Worm (Caenorhabditis elegans) whole organism, L4 larva: ENCODE results near the gene mrpl-22.
A peak's percentile ranks its signal among the peaks of the same experiment; 100 is the strongest.

Source experiments
- D1046.2 ChIP-seq: fragments of 200-800 bp; sonication (Bioruptor generic); IDR thresholded peaks from 2 replicates; pipeline ENCODE4 v1.3.6; 2022; ENCODE audit warnings: missing genetic modification characterization, missing compliant biosample characterization
- F26F4.8 ChIP-seq: fragments of 200-800 bp; sonication (Bioruptor generic); conservative IDR thresholded peaks from 2 replicates; pipeline ENCODE4 v1.3.6; 2022; ENCODE audit warnings: missing genetic modification characterization, missing compliant biosample characterization
- F37D6.2 ChIP-seq: sonication (generic microtip); optimal IDR thresholded peaks from 2 replicates; lab custom pipeline; 2016; ENCODE audit warnings: mild to moderate bottlenecking, missing genetic modification characterization, missing compliant biosample characterization
- T20F7.1 ChIP-seq: fragments of 200-800 bp; sonication (Bioruptor generic); optimal IDR thresholded peaks from 2 replicates; lab custom pipeline; 2018; ENCODE audit warnings: mild to moderate bottlenecking, missing genetic modification characterization, missing compliant biosample characterization
- Y105C5A.15 ChIP-seq: fragments of 200-800 bp; sonication (Bioruptor generic); IDR thresholded peaks from 2 replicates; pipeline ENCODE4 v1.3.6; 2022; ENCODE audit warnings: missing genetic modification characterization, missing compliant biosample characterization
- Y75B8A.6 ChIP-seq: fragments of 200-800 bp; sonication (Bioruptor generic); IDR thresholded peaks from 2 replicates; pipeline ENCODE4 v1.3.6; 2022; ENCODE audit warnings: missing genetic modification reagents, missing genetic modification characterization, missing compliant biosample characterization
- aly-2 ChIP-seq: sonication (generic microtip); optimal IDR thresholded peaks from 2 replicates; lab custom pipeline; 2018; ENCODE audit warnings: missing biosample characterization, missing genetic modification characterization
- arid-1 ChIP-seq: fragments of 200-800 bp; sonication (Bioruptor generic); conservative IDR thresholded peaks from 2 replicates; pipeline ENCODE4 v1.3.6; 2022; ENCODE audit warnings: missing genetic modification reagents, missing genetic modification characterization, missing compliant biosample characterization
- ceh-20 ChIP-seq: fragments of 200-800 bp; sonication (Bioruptor generic); IDR thresholded peaks from 2 replicates; pipeline ENCODE4 v1.3.6; 2022; ENCODE audit warnings: missing genetic modification reagents, missing genetic modification characterization, missing compliant biosample characterization
- ceh-32 ChIP-seq: sonication (generic microtip); optimal IDR thresholded peaks from 2 replicates; lab custom pipeline; 2016; ENCODE audit warnings: mild to moderate bottlenecking, missing genetic modification characterization, missing compliant biosample characterization; ENCODE audit not compliant: poor library complexity
- ceh-44 ChIP-seq: fragments of 200-800 bp; sonication (Bioruptor generic); IDR thresholded peaks from 2 replicates; pipeline ENCODE4 v1.3.6; 2022; ENCODE audit warnings: missing genetic modification reagents, missing genetic modification characterization, missing compliant biosample characterization
- ceh-62 ChIP-seq: sonication (generic microtip); optimal IDR thresholded peaks from 2 replicates; lab custom pipeline; 2017; ENCODE audit warnings: missing biosample characterization, missing genetic modification characterization
- ceh-82 ChIP-seq: sonication (generic microtip); optimal IDR thresholded peaks from 2 replicates; lab custom pipeline; 2017; ENCODE audit warnings: missing biosample characterization, missing genetic modification characterization
- ces-1 ChIP-seq: fragments of 150-350 bp; sonication (generic microtip); optimal IDR thresholded peaks from 4 replicates; lab custom pipeline; 2014; ENCODE audit warnings: missing biosample characterization, missing genetic modification reagents, missing genetic modification characterization
- cey-2 ChIP-seq: sonication (generic microtip); optimal IDR thresholded peaks from 3 replicates; lab custom pipeline; 2017; ENCODE audit warnings: missing genetic modification characterization, mild to moderate bottlenecking, missing compliant biosample characterization, antibody characterized with exemption, borderline replicate concordance; ENCODE audit not compliant: insufficient read depth
- daf-19 ChIP-seq: fragments of 200-800 bp; sonication (Bioruptor generic); conservative IDR thresholded peaks from 2 replicates; pipeline ENCODE4 v1.3.6; 2022; ENCODE audit warnings: missing genetic modification characterization, missing compliant biosample characterization
- dmd-6 ChIP-seq: fragments of 200-800 bp; sonication (Bioruptor generic); IDR thresholded peaks from 2 replicates; pipeline ENCODE4 v1.3.6; 2022; ENCODE audit warnings: missing genetic modification reagents, missing genetic modification characterization, missing compliant biosample characterization
- dmd-9 ChIP-seq: fragments of 200-800 bp; sonication (Bioruptor generic); IDR thresholded peaks from 2 replicates; pipeline ENCODE4 v1.3.6; 2022; ENCODE audit warnings: missing genetic modification reagents, missing genetic modification characterization, missing compliant biosample characterization
- egl-27 ChIP-seq: sonication (generic microtip); optimal IDR thresholded peaks from 3 replicates; lab custom pipeline; 2017; ENCODE audit warnings: missing biosample characterization, missing genetic modification reagents, missing genetic modification characterization
- egl-43 ChIP-seq: fragments of 200-800 bp; sonication (Bioruptor generic); IDR thresholded peaks from 2 replicates; pipeline ENCODE4 v1.3.6; 2022; ENCODE audit warnings: missing genetic modification reagents, missing genetic modification characterization, missing compliant biosample characterization
- fkh-10 ChIP-seq: fragments of 150-350 bp; optimal IDR thresholded peaks from 2 replicates; lab custom pipeline; 2014; ENCODE audit warnings: missing biosample characterization, missing genetic modification reagents, missing genetic modification characterization
- gei-8 ChIP-seq: fragments of 200-800 bp; sonication (Bioruptor generic); optimal IDR thresholded peaks from 2 replicates; lab custom pipeline; 2018; ENCODE audit warnings: mild to moderate bottlenecking, missing genetic modification characterization, missing compliant biosample characterization
- hlh-11 ChIP-seq: fragments of 200-800 bp; sonication (Bioruptor generic); optimal IDR thresholded peaks from 2 replicates; lab custom pipeline; 2018; ENCODE audit warnings: mild to moderate bottlenecking, missing genetic modification characterization, missing compliant biosample characterization
- jun-1 ChIP-seq: fragments of 150-350 bp; optimal IDR thresholded peaks from 2 replicates; lab custom pipeline; 2014; ENCODE audit warnings: missing biosample characterization, missing genetic modification reagents, missing genetic modification characterization
- lin-1 ChIP-seq: fragments of 200-800 bp; sonication (Bioruptor generic); IDR thresholded peaks from 2 replicates; pipeline ENCODE4 v1.3.6; 2022; ENCODE audit warnings: missing genetic modification reagents, missing genetic modification characterization, missing compliant biosample characterization
- lin-29 ChIP-seq: fragments of 200-800 bp; sonication (Bioruptor generic); IDR thresholded peaks from 2 replicates; pipeline ENCODE4 v1.3.6; 2022; ENCODE audit warnings: missing genetic modification reagents, missing genetic modification characterization, missing compliant biosample characterization
- lir-3 ChIP-seq: sonication (generic microtip); optimal IDR thresholded peaks from 2 replicates; lab custom pipeline; 2016; ENCODE audit warnings: mild to moderate bottlenecking, missing genetic modification characterization, missing compliant biosample characterization
- madf-5 ChIP-seq, 2 experiments: fragments of 200-800 bp; sonication (Bioruptor generic); IDR thresholded peaks; 2 replicates each; pipeline ENCODE4 v1.3.6; 2022; ENCODE audit warnings: missing compliant biosample characterization in 2 of 2, missing genetic modification characterization in 2 of 2
- madf-9 ChIP-seq: fragments of 200-800 bp; sonication (Bioruptor generic); conservative IDR thresholded peaks from 2 replicates; pipeline ENCODE4 v1.3.6; 2022; ENCODE audit warnings: missing genetic modification reagents, missing genetic modification characterization, missing compliant biosample characterization
- mdl-1 ChIP-seq, 2 experiments: fragments of 150-350 bp in 1 of 2; sonication (generic microtip) in 1 of 2; optimal IDR thresholded peaks; 2 replicates each; lab custom pipeline; 2014 to 2017; ENCODE audit warnings: missing biosample characterization in 2 of 2, missing genetic modification characterization in 2 of 2
- mep-1 ChIP-seq: fragments of 150-350 bp; sonication (generic microtip); optimal IDR thresholded peaks from 3 replicates; lab custom pipeline; 2014; ENCODE audit warnings: missing biosample characterization, missing genetic modification characterization
- mxl-2 ChIP-seq: fragments of 200-800 bp; sonication (Bioruptor generic); conservative IDR thresholded peaks from 2 replicates; pipeline ENCODE4 v1.3.6; 2022; ENCODE audit warnings: missing genetic modification reagents, missing genetic modification characterization, missing compliant biosample characterization
- mxl-3 ChIP-seq: fragments of 200-800 bp; sonication (Bioruptor generic); optimal IDR thresholded peaks from 2 replicates; lab custom pipeline; 2018; ENCODE audit warnings: mild to moderate bottlenecking, missing genetic modification characterization, missing compliant biosample characterization
- nhr-102 ChIP-seq: sonication (generic microtip); optimal IDR thresholded peaks from 2 replicates; lab custom pipeline; 2016; ENCODE audit warnings: mild to moderate bottlenecking, missing genetic modification characterization, moderate library complexity, missing compliant biosample characterization
- nhr-25 ChIP-seq: sonication (generic microtip); optimal IDR thresholded peaks from 2 replicates; lab custom pipeline; 2017; ENCODE audit warnings: missing genetic modification characterization, mild to moderate bottlenecking, missing compliant biosample characterization, antibody characterized with exemption, moderate library complexity, borderline replicate concordance; ENCODE audit not compliant: insufficient read depth
- nhr-48 ChIP-seq: sonication (generic microtip); optimal IDR thresholded peaks from 2 replicates; lab custom pipeline; 2016; ENCODE audit warnings: mild to moderate bottlenecking, missing genetic modification characterization, missing compliant biosample characterization
- php-3 ChIP-seq: fragments of 200-800 bp; sonication (Bioruptor generic); IDR thresholded peaks from 2 replicates; pipeline ENCODE4 v1.3.6; 2022; ENCODE audit warnings: missing genetic modification reagents, missing genetic modification characterization, missing compliant biosample characterization
- pqm-1 ChIP-seq: sonication (generic microtip); optimal IDR thresholded peaks from 2 replicates; lab custom pipeline; 2017; ENCODE audit warnings: missing biosample characterization, missing genetic modification characterization
- rbr-2 ChIP-seq: sonication (generic microtip); optimal IDR thresholded peaks from 2 replicates; lab custom pipeline; 2016; ENCODE audit warnings: missing genotype, missing genetic modification characterization, missing compliant biosample characterization
- saeg-2 ChIP-seq: fragments of 200-800 bp; sonication (Bioruptor generic); IDR thresholded peaks from 2 replicates; pipeline ENCODE4 v1.3.6; 2022; ENCODE audit warnings: missing genetic modification reagents, missing genetic modification characterization, missing compliant biosample characterization
- sdz-12 ChIP-seq: fragments of 200-800 bp; sonication (Bioruptor generic); optimal IDR thresholded peaks from 2 replicates; lab custom pipeline; 2018; ENCODE audit warnings: mild to moderate bottlenecking, missing genetic modification characterization, missing compliant biosample characterization
- skn-1 ChIP-seq: fragments of 150-350 bp; optimal IDR thresholded peaks from 2 replicates; lab custom pipeline; 2014; ENCODE audit warnings: missing biosample characterization, missing genetic modification characterization
- snpc-1.2 ChIP-seq: fragments of 200-800 bp; sonication (Bioruptor generic); IDR thresholded peaks from 2 replicates; pipeline ENCODE4 v1.3.6; 2022; ENCODE audit warnings: missing genetic modification reagents, missing genetic modification characterization, missing compliant biosample characterization
- snpc-4 ChIP-seq: fragments of 150-350 bp; optimal IDR thresholded peaks from 2 replicates; lab custom pipeline; 2014; ENCODE audit warnings: missing biosample characterization, missing genetic modification characterization
- spr-3 ChIP-seq: fragments of 200-800 bp; sonication (Bioruptor generic); optimal IDR thresholded peaks from 2 replicates; lab custom pipeline; 2018; ENCODE audit warnings: mild to moderate bottlenecking, missing genetic modification characterization, missing compliant biosample characterization
- tag-97 ChIP-seq: fragments of 200-800 bp; sonication (Bioruptor generic); IDR thresholded peaks from 2 replicates; pipeline ENCODE4 v1.3.6; 2022; ENCODE audit warnings: missing genetic modification characterization, missing compliant biosample characterization
- zip-2 ChIP-seq: fragments of 150-350 bp; optimal IDR thresholded peaks from 2 replicates; lab custom pipeline; 2014; ENCODE audit warnings: missing biosample characterization, missing genetic modification characterization
- ztf-11 ChIP-seq: fragments of 150-350 bp; optimal IDR thresholded peaks from 2 replicates; lab custom pipeline; 2014; ENCODE audit warnings: missing biosample characterization, missing genetic modification characterization

Gene mrpl-22

ce11 chrIII:10621208-10621607 is 5.9 kb downstream of the mrpl-22 start, which contains the start of the genes lron-10 and hpr-9 (continued):
- peak; percentile 83; the same call in 1 of the 2 replicates for TF ChIP-seq madf-9 (GFP tag; lab: Robert Waterston, UW)
- peak; percentile 58 for TF ChIP-seq nhr-48 (tag; lab: Kevin White, UChicago)
- no peak for TF ChIP-seq aly-2 (tag; lab: Kevin White, UChicago)

DNA sequence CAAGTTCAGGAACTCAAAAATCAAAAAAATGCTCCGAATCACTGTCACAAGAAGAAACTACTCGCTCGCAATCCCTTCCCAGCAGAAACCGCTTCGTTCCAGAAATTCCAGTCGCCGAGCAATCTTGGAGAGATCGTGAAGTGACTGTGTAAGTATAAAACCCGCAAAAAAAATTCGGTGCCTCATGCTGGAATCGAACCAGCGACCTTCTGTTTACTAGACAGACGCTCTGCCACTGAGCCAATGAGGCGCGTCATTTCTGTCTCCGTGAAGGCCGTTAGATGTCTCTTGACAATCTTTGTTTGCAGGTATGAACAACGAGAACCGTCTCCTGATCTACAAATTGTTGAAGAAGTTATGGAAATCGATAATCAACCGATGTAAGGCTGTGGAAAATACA is 9.3 kb downstream of the mrpl-22 start:
- TF ChIP-seq lin-29 (no peak), hlh-11 (tag; lab: Kevin White, UChicago) (peak; percentile 26), lin-1 (GFP tag; lab: Robert Waterston, UW) (peak; percentile 64; the same call in 1 of the 2 replicates), ceh-44 (GFP tag; lab: Robert Waterston, UW) (0 out of 2 replicates have a peak, but pooled peaks have one; percentile 74), F37D6.2 (tag; lab: Kevin White, UChicago) (no peak), ces-1 (no peak), mdl-1 (tag; optimal IDR thresholded peaks at IDR 0.05; lab: Kevin White, UChicago) (no peak), skn-1 (tag; lab: Kevin White, UChicago) (no peak), D1046.2 (GFP tag; lab: Robert Waterston, UW) (peak; percentile 89), lir-3 (tag; lab: Kevin White, UChicago) (peak; percentile 62), ztf-11 (tag; lab: Kevin White, UChicago) (no peak), fkh-10 (GFP tag; lab: Kevin White, UChicago) (no peak), cey-2 (tag; lab: Kevin White, UChicago) (no peak), pqm-1 (tag; lab: Kevin White, UChicago) (no peak), ceh-32 (tag; lab: Kevin White, UChicago) (no peak), egl-27 (tag; lab: Kevin White, UChicago) (no peak), mxl-2 (GFP tag; lab: Robert Waterston, UW) (0 out of 2 replicates have a peak, but pooled peaks have one; percentile 17), mxl-3 (peak; percentile 20), tag-97 (no peak), mep-1 (tag; lab: Kevin White, UChicago) (peak; percentile 4), egl-43 (peak; percentile 94), sdz-12 (GFP tag; lab: Kevin White, UChicago) (peak; percentile 56), madf-5 (GFP tag; IDR thresholded peaks at IDR 0.05; lab: Robert Waterston, UW) (peak; percentile 69 to 94; a peak in 3 of 4 replicates), Y75B8A.6 (peak; percentile 69; the same call in 1 of the 2 replicates), dmd-9 (peak; percentile 59; the same call in 1 of the 2 replicates), F26F4.8 (GFP tag; lab: Robert Waterston, UW) (peak; percentile 80), snpc-4 (tag; lab: Kevin White, UChicago) (no peak), T20F7.1 (GFP tag; lab: Kevin White, UChicago) (no peak), arid-1 (GFP tag; lab: Robert Waterston, UW) (peak; percentile 95), gei-8 (GFP tag; lab: Kevin White, UChicago) (peak; percentile 30), snpc-1.2 (GFP tag; lab: Robert Waterston, UW) (peak; percentile 69; the same call in 1 of the 2 replicates), ceh-82 (tag; lab: Kevin White, UChicago) (no peak), rbr-2 (tag; lab: Kevin White, UChicago) (peak; percentile 48), spr-3 (peak; percentile 60), Y105C5A.15 (GFP tag; lab: Robert Waterston, UW) (0 out of 2 replicates have a peak, but pooled peaks have one; percentile 48), dmd-6 (peak; percentile 46; the same call in 1 of the 2 replicates), jun-1 (tag; lab: Kevin White, UChicago) (no peak), php-3 (GFP tag; lab: Robert Waterston, UW) (peak; percentile 74; the same call in 1 of the 2 replicates), daf-19 (GFP tag; lab: Robert Waterston, UW) (no peak; the same call in 1 of the 2 replicates), nhr-102 (tag; lab: Kevin White, UChicago) (peak; percentile 35), ceh-20 (GFP tag; lab: Robert Waterston, UW) (peak; percentile 68), nhr-25 (tag; lab: Kevin White, UChicago) (no peak), zip-2 (no peak), saeg-2 (no peak), ceh-62 (tag; lab: Kevin White, UChicago) (no peak)
